Worm (Caenorhabditis elegans) whole organism, late embryonic: ENCODE data around the gene ndub-11.

Experiments used
- K02D7.2 ChIP-seq: sonication (generic microtip); optimal IDR thresholded peaks from 2 replicates; lab custom pipeline; 2017; ENCODE audit warnings: mild to moderate bottlenecking, missing genetic modification characterization, missing compliant biosample characterization
- K09A11.1 ChIP-seq: sonication (generic microtip); optimal IDR thresholded peaks from 2 replicates; lab custom pipeline; 2017; ENCODE audit warnings: antibody characterized with exemption, mild to moderate bottlenecking, missing genetic modification characterization, missing compliant biosample characterization; ENCODE audit not compliant: insufficient read depth
- T23F11.4 ChIP-seq: fragments of 200-800 bp; sonication (Bioruptor generic); optimal IDR thresholded peaks from 2 replicates; lab custom pipeline; 2018; ENCODE audit warnings: mild to moderate bottlenecking, missing genetic modification characterization, missing compliant biosample characterization
- Y22D7AL.16 ChIP-seq: sonication (generic microtip); optimal IDR thresholded peaks from 2 replicates; lab custom pipeline; 2016; ENCODE audit warnings: missing genetic modification characterization, missing compliant biosample characterization
- ahr-1 ChIP-seq: sonication (generic microtip); optimal IDR thresholded peaks from 2 replicates; lab custom pipeline; 2016; ENCODE audit warnings: missing genetic modification characterization, missing compliant biosample characterization
- ceh-18 ChIP-seq: sonication (generic microtip); optimal IDR thresholded peaks from 2 replicates; lab custom pipeline; 2016; ENCODE audit warnings: missing genetic modification characterization, missing compliant biosample characterization
- ceh-19 ChIP-seq: fragments of 200-800 bp; sonication (Bioruptor generic); optimal IDR thresholded peaks from 2 replicates; lab custom pipeline; 2018; ENCODE audit warnings: mild to moderate bottlenecking, missing genetic modification characterization, missing compliant biosample characterization
- ceh-2 ChIP-seq: sonication (generic microtip); optimal IDR thresholded peaks from 2 replicates; lab custom pipeline; 2016; ENCODE audit warnings: missing genotype, missing genetic modification characterization, missing compliant biosample characterization
- ceh-22 ChIP-seq: sonication (generic microtip); optimal IDR thresholded peaks from 2 replicates; lab custom pipeline; 2017; ENCODE audit warnings: missing biosample characterization, missing genetic modification characterization
- ceh-24 ChIP-seq: sonication (generic microtip); optimal IDR thresholded peaks from 2 replicates; lab custom pipeline; 2016; ENCODE audit warnings: mild to moderate bottlenecking, missing genetic modification characterization, missing compliant biosample characterization
- ceh-30 ChIP-seq: fragments of 150-350 bp; optimal IDR thresholded peaks from 2 replicates; lab custom pipeline; 2014; ENCODE audit warnings: missing biosample characterization, missing genetic modification characterization
- ceh-31 ChIP-seq: sonication (generic microtip); optimal IDR thresholded peaks from 2 replicates; lab custom pipeline; 2016; ENCODE audit warnings: missing genetic modification characterization, missing compliant biosample characterization
- ceh-34 ChIP-seq: sonication (generic microtip); optimal IDR thresholded peaks from 2 replicates; lab custom pipeline; 2016; ENCODE audit warnings: mild to moderate bottlenecking, missing genetic modification characterization, missing compliant biosample characterization
- ceh-45 ChIP-seq: fragments of 200-800 bp; sonication (Bioruptor generic); IDR thresholded peaks from 2 replicates; pipeline ENCODE4 v1.3.6; 2022; ENCODE audit warnings: missing genetic modification reagents, missing genetic modification characterization, missing compliant biosample characterization
- ceh-48 ChIP-seq: sonication (generic microtip); optimal IDR thresholded peaks from 2 replicates; lab custom pipeline; 2016; ENCODE audit warnings: missing genetic modification characterization, inconsistent platforms, missing compliant biosample characterization
- ceh-6 ChIP-seq: fragments of 200-800 bp; sonication (Bioruptor generic); optimal IDR thresholded peaks from 2 replicates; lab custom pipeline; 2018; ENCODE audit warnings: mild to moderate bottlenecking, missing genetic modification characterization, missing compliant biosample characterization
- ceh-9 ChIP-seq: sonication (generic microtip); optimal IDR thresholded peaks from 2 replicates; lab custom pipeline; 2016; ENCODE audit warnings: mild to moderate bottlenecking, missing genetic modification characterization, inconsistent platforms, missing compliant biosample characterization
- che-1 ChIP-seq: sonication (generic microtip); optimal IDR thresholded peaks from 2 replicates; lab custom pipeline; 2016; ENCODE audit warnings: mild to moderate bottlenecking, missing genetic modification characterization, missing compliant biosample characterization
- dmd-4 ChIP-seq: sonication (generic microtip); optimal IDR thresholded peaks from 2 replicates; lab custom pipeline; 2016; ENCODE audit warnings: borderline replicate concordance, missing genetic modification characterization, missing compliant biosample characterization
- elt-2 ChIP-seq: sonication (generic microtip); optimal IDR thresholded peaks from 2 replicates; lab custom pipeline; 2016; ENCODE audit warnings: missing genetic modification reagents, missing genetic modification characterization, missing compliant biosample characterization
- elt-4 ChIP-seq: sonication (generic microtip); optimal IDR thresholded peaks from 2 replicates; lab custom pipeline; 2016; ENCODE audit warnings: missing genetic modification characterization, missing compliant biosample characterization
- ets-4 ChIP-seq: sonication (generic microtip); optimal IDR thresholded peaks from 2 replicates; lab custom pipeline; 2016; ENCODE audit warnings: missing genetic modification characterization, missing compliant biosample characterization
- fax-1 ChIP-seq: sonication (generic microtip); optimal IDR thresholded peaks from 2 replicates; lab custom pipeline; 2016; ENCODE audit warnings: missing genotype, missing genetic modification characterization, missing compliant biosample characterization
- fkh-10 ChIP-seq: fragments of 150-350 bp; optimal IDR thresholded peaks from 2 replicates; lab custom pipeline; 2014; ENCODE audit warnings: missing biosample characterization, missing genetic modification reagents, missing genetic modification characterization
- fkh-6 ChIP-seq: sonication (generic microtip); optimal IDR thresholded peaks from 2 replicates; lab custom pipeline; 2016; ENCODE audit warnings: missing genetic modification characterization, missing compliant biosample characterization
- gmeb-2 ChIP-seq: sonication (generic microtip); optimal IDR thresholded peaks from 2 replicates; lab custom pipeline; 2016; ENCODE audit warnings: missing genetic modification characterization, inconsistent platforms, missing compliant biosample characterization
- hlh-15 ChIP-seq: sonication (generic microtip); optimal IDR thresholded peaks from 2 replicates; lab custom pipeline; 2016; ENCODE audit warnings: missing genetic modification characterization, missing compliant biosample characterization
- hlh-30 ChIP-seq: sonication (generic microtip); optimal IDR thresholded peaks from 2 replicates; lab custom pipeline; 2017; ENCODE audit warnings: antibody characterized with exemption, missing genetic modification characterization, missing compliant biosample characterization; ENCODE audit not compliant: insufficient read depth
- hlh-6 ChIP-seq: sonication (generic microtip); optimal IDR thresholded peaks from 2 replicates; lab custom pipeline; 2016; ENCODE audit warnings: missing genotype, missing genetic modification characterization, missing compliant biosample characterization
- hlh-8 ChIP-seq: sonication (generic microtip); optimal IDR thresholded peaks from 2 replicates; lab custom pipeline; 2016; ENCODE audit warnings: missing genotype, missing genetic modification characterization, missing compliant biosample characterization
- lin-11 ChIP-seq: fragments of 200-800 bp; sonication (Bioruptor generic); optimal IDR thresholded peaks from 2 replicates; lab custom pipeline; 2018; ENCODE audit warnings: mild to moderate bottlenecking, missing genetic modification characterization, missing compliant biosample characterization
- nhr-11 ChIP-seq: fragments of 150-350 bp; optimal IDR thresholded peaks from 2 replicates; lab custom pipeline; 2014; ENCODE audit warnings: missing biosample characterization, missing genetic modification characterization
- nhr-232 ChIP-seq: sonication (generic microtip); optimal IDR thresholded peaks from 2 replicates; lab custom pipeline; 2016; ENCODE audit warnings: missing genetic modification characterization, missing compliant biosample characterization
- npax-4 ChIP-seq: sonication (generic microtip); optimal IDR thresholded peaks from 2 replicates; lab custom pipeline; 2016; ENCODE audit warnings: missing genetic modification characterization, missing compliant biosample characterization
- odd-2 ChIP-seq: sonication (generic microtip); optimal IDR thresholded peaks from 2 replicates; lab custom pipeline; 2017; ENCODE audit warnings: antibody characterized with exemption, mild to moderate bottlenecking, missing genetic modification characterization, missing compliant biosample characterization
- pag-3 ChIP-seq: sonication (generic microtip); optimal IDR thresholded peaks from 2 replicates; lab custom pipeline; 2016; ENCODE audit warnings: missing compliant biosample characterization, missing genetic modification characterization, borderline replicate concordance
- pat-9 ChIP-seq: fragments of 200-800 bp; sonication (Bioruptor generic); optimal IDR thresholded peaks from 2 replicates; lab custom pipeline; 2018; ENCODE audit warnings: mild to moderate bottlenecking, missing genetic modification characterization, moderate library complexity, missing compliant biosample characterization
- pha-4 ChIP-seq: fragments of 150-350 bp; optimal IDR thresholded peaks from 2 replicates; lab custom pipeline; 2018; ENCODE audit warnings: missing biosample characterization, missing genetic modification reagents, missing genetic modification characterization
- pqm-1 ChIP-seq: sonication (generic microtip); optimal IDR thresholded peaks from 2 replicates; lab custom pipeline; 2016; ENCODE audit warnings: missing genetic modification characterization, missing compliant biosample characterization
- pros-1 ChIP-seq: fragments of 150-350 bp; optimal IDR thresholded peaks from 2 replicates; lab custom pipeline; 2014; ENCODE audit warnings: missing biosample characterization, missing genetic modification reagents, missing genetic modification characterization
- ref-2 ChIP-seq: sonication (generic microtip); optimal IDR thresholded peaks from 2 replicates; lab custom pipeline; 2016; ENCODE audit warnings: missing genetic modification characterization, missing compliant biosample characterization
- sdc-2 ChIP-seq: sonication (generic microtip); optimal IDR thresholded peaks from 2 replicates; lab custom pipeline; 2016; ENCODE audit warnings: missing genotype, missing genetic modification characterization, missing compliant biosample characterization
- sox-2 ChIP-seq: fragments of 200-800 bp; sonication (Bioruptor generic); IDR thresholded peaks from 2 replicates; pipeline ENCODE4 v1.3.6; 2022; ENCODE audit warnings: missing genetic modification reagents, missing genetic modification characterization, missing compliant biosample characterization
- sox-4 ChIP-seq: sonication (generic microtip); optimal IDR thresholded peaks from 2 replicates; lab custom pipeline; 2017; ENCODE audit warnings: mild to moderate bottlenecking, missing genetic modification characterization, inconsistent platforms, missing compliant biosample characterization
- tbx-2 ChIP-seq: sonication (generic microtip); optimal IDR thresholded peaks from 2 replicates; lab custom pipeline; 2016; ENCODE audit warnings: missing genetic modification characterization, missing compliant biosample characterization
- tbx-7 ChIP-seq: sonication (generic microtip); optimal IDR thresholded peaks from 2 replicates; lab custom pipeline; 2016; ENCODE audit warnings: missing genotype, missing genetic modification characterization, missing compliant biosample characterization
- ttx-3 ChIP-seq: sonication (generic microtip); optimal IDR thresholded peaks from 2 replicates; lab custom pipeline; 2016; ENCODE audit warnings: missing genetic modification reagents, missing genetic modification characterization, missing compliant biosample characterization
- unc-3 ChIP-seq, 2 experiments: fragments of 200-800 bp in 1 of 2; sonication (Bioruptor generic) in 1 of 2; sonication (generic microtip) in 1 of 2; conservative IDR thresholded peaks in 1 of 2; optimal IDR thresholded peaks in 1 of 2; 2 replicates each; pipeline versions ENCODE4 v1.3.6 to Lab custom; 2016 to 2022; ENCODE audit warnings: missing compliant biosample characterization in 2 of 2, missing genetic modification characterization in 2 of 2, missing genetic modification reagents in 1 of 2
- unc-42 ChIP-seq: sonication (generic microtip); optimal IDR thresholded peaks from 2 replicates; lab custom pipeline; 2016; ENCODE audit warnings: missing genotype, missing genetic modification characterization, missing compliant biosample characterization
- unc-55 ChIP-seq: sonication (generic microtip); optimal IDR thresholded peaks from 2 replicates; lab custom pipeline; 2017; ENCODE audit warnings: missing biosample characterization, missing genetic modification reagents, missing genetic modification characterization
- ztf-16 ChIP-seq: sonication (generic microtip); optimal IDR thresholded peaks from 2 replicates; lab custom pipeline; 2017; ENCODE audit warnings: missing genetic modification characterization, missing compliant biosample characterization

ndub-11 gene

DNA sequence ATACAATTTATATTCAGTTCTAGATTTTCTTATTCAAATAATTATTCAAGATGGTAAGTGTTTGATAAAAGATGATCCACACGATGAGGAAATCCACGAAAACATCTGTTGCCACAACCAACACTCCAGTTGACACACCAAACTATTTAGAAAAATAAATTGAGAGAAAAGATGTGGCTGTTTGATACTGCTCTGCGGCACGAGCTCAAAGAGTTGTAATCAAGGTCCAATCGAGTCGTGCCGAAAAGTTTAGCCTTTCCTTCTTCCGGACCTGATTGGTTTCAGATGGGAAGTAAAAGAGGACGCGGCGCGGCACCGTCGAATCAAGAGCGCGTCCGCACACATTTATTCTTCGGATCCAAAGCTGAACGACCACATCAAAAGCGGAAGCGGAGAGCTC lies 6.5 kb upstream of the ndub-11 start:
- no peak for TF ChIP-seq fkh-10 (GFP tag; lab: Kevin White, UChicago)
- no peak for TF ChIP-seq K09A11.1 (tag; lab: Kevin White, UChicago)

- TF ChIP-seq elt-2 = peak; percentile 36
- no peak for TF ChIP-seq odd-2
- peak; percentile 34 for TF ChIP-seq ceh-34
- no peak for TF ChIP-seq ceh-22 (tag; lab: Kevin White, UChicago)
- TF ChIP-seq ceh-19 (GFP tag; lab: Kevin White, UChicago) = no peak
- no peak for TF ChIP-seq K09A11.1 (tag; lab: Kevin White, UChicago)
- TF ChIP-seq unc-42 (tag; lab: Kevin White, UChicago) = peak; percentile 4
- TF ChIP-seq sox-2 (GFP tag; lab: Robert Waterston, UW) = no peak
- no peak for TF ChIP-seq ztf-16 (tag; lab: Kevin White, UChicago)
- TF ChIP-seq fkh-6 (tag; lab: Kevin White, UChicago) = no peak
- peak; percentile 17 for TF ChIP-seq unc-55 (GFP tag; lab: Kevin White, UChicago)
- no peak for TF ChIP-seq npax-4 (tag; lab: Kevin White, UChicago)
- no peak for TF ChIP-seq elt-4 (tag; lab: Kevin White, UChicago)
- TF ChIP-seq pag-3 (tag; lab: Kevin White, UChicago) = no peak
- no peak for TF ChIP-seq ceh-24 (tag; lab: Kevin White, UChicago)
- TF ChIP-seq hlh-8 (tag; lab: Kevin White, UChicago) = no peak
- TF ChIP-seq ceh-6 (GFP tag; lab: Kevin White, UChicago) = no peak
- TF ChIP-seq hlh-30 (tag; lab: Kevin White, UChicago) = peak; percentile 41
- no peak for TF ChIP-seq ahr-1
- no peak for TF ChIP-seq unc-3 (GFP tag; conservative IDR thresholded peaks at IDR 0.05; lab: Robert Waterston, UW)
- TF ChIP-seq unc-3 (tag; optimal IDR thresholded peaks at IDR 0.05; lab: Kevin White, UChicago) = no peak
- TF ChIP-seq sdc-2 (tag; lab: Kevin White, UChicago) = no peak
- no peak for TF ChIP-seq ttx-3
- peak; percentile 79 for TF ChIP-seq ceh-18 (tag; lab: Kevin White, UChicago)
- TF ChIP-seq Y22D7AL.16 (tag; lab: Kevin White, UChicago) = no peak
- TF ChIP-seq ceh-31 (tag; lab: Kevin White, UChicago) = peak; percentile 55
- no peak for TF ChIP-seq ceh-9 (tag; lab: Kevin White, UChicago)
- TF ChIP-seq K02D7.2 (tag; lab: Kevin White, UChicago) = no peak
- no peak for TF ChIP-seq che-1 (tag; lab: Kevin White, UChicago)
- TF ChIP-seq ref-2 (tag; lab: Kevin White, UChicago) = peak; percentile 56
- no peak for TF ChIP-seq T23F11.4 (GFP tag; lab: Kevin White, UChicago)
- no peak for TF ChIP-seq ceh-45
- TF ChIP-seq nhr-232 (tag; lab: Kevin White, UChicago) = no peak
- TF ChIP-seq hlh-6 = no peak
- no peak for TF ChIP-seq tbx-7
- TF ChIP-seq ceh-48 = no peak
- TF ChIP-seq fax-1 (tag; lab: Kevin White, UChicago) = no peak
- no peak for TF ChIP-seq nhr-11 (tag; lab: Kevin White, UChicago)
- TF ChIP-seq pqm-1 = no peak
- peak; percentile 55 for TF ChIP-seq tbx-2 (tag; lab: Kevin White, UChicago)
- no peak for TF ChIP-seq pha-4 (tag; lab: Kevin White, UChicago)
- no peak for TF ChIP-seq pat-9 (tag; lab: Kevin White, UChicago)
- no peak for TF ChIP-seq hlh-15 (tag; lab: Kevin White, UChicago)
- TF ChIP-seq ceh-2 (tag; lab: Kevin White, UChicago) = no peak
- no peak for TF ChIP-seq ceh-30 (tag; lab: Kevin White, UChicago)
- no peak for TF ChIP-seq pros-1 (tag; lab: Kevin White, UChicago)
- no peak for TF ChIP-seq dmd-4 (tag; lab: Kevin White, UChicago)
- no peak for TF ChIP-seq sox-4 (tag; lab: Kevin White, UChicago)
- no peak for TF ChIP-seq ets-4 (tag; lab: Kevin White, UChicago)
- TF ChIP-seq lin-11 (tag; lab: Kevin White, UChicago) = no peak
- TF ChIP-seq gmeb-2 (tag; lab: Kevin White, UChicago) = no peak
Observed at ce11 chrIV:8136005-8136512, 6.0 kb upstream of the ndub-11 start, which contains the start of the genes isp-1 and islo-1. Gene isp-1 (minus strand): TSS chrIV:8136055. Gene islo-1 (plus strand): TSS chrIV:8136389.
